Fruit fly (Drosophila melanogaster) whole organism, embryonic: ENCODE measurements around the gene CG6356.

Experiments
- Abd-B ChIP-seq: fragments of 200-800 bp; sonication (Bioruptor generic); optimal IDR thresholded peaks from 2 replicates; lab custom pipeline; 2018; ENCODE audit warnings: missing biosample characterization, mild to moderate bottlenecking, missing genetic modification characterization, moderate library complexity
- Ada2b ChIP-seq: fragments of 200-800 bp; sonication (Bioruptor generic); IDR thresholded peaks from 2 replicates; pipeline ENCODE4 v1.3.6; 2022; ENCODE audit warnings: missing biosample characterization, missing genetic modification characterization
- Atf-2 ChIP-seq: fragments of 200-800 bp; sonication (Bioruptor generic); optimal IDR thresholded peaks from 2 replicates; lab custom pipeline; 2016; ENCODE audit warnings: missing biosample characterization, missing genetic modification characterization
- BtbVII ChIP-seq: fragments of 200-800 bp; sonication (Bioruptor generic); optimal IDR thresholded peaks from 3 replicates; lab custom pipeline; 2017; ENCODE audit warnings: missing biosample characterization, mild to moderate bottlenecking, missing genetic modification characterization
- CG12236 ChIP-seq: fragments of 200-800 bp; sonication (Bioruptor generic); optimal IDR thresholded peaks from 2 replicates; lab custom pipeline; 2016; ENCODE audit warnings: missing biosample characterization, missing genetic modification characterization
- CG12942 ChIP-seq: fragments of 200-800 bp; sonication (Bioruptor generic); optimal IDR thresholded peaks from 3 replicates; lab custom pipeline; 2016; ENCODE audit warnings: missing biosample characterization, missing genetic modification characterization
- CG14014 ChIP-seq: fragments of 200-800 bp; sonication (Bioruptor generic); IDR thresholded peaks from 2 replicates; pipeline ENCODE4 v1.3.6; 2022; ENCODE audit warnings: missing biosample characterization, missing genetic modification characterization
- CG15011 ChIP-seq: fragments of 200-800 bp; sonication (Bioruptor generic); optimal IDR thresholded peaks from 3 replicates; lab custom pipeline; 2018; ENCODE audit warnings: missing biosample characterization, mild to moderate bottlenecking, missing genetic modification characterization
- CG16815 ChIP-seq: fragments of 200-800 bp; sonication (Bioruptor generic); optimal IDR thresholded peaks from 3 replicates; lab custom pipeline; 2017; ENCODE audit warnings: missing biosample characterization, mild to moderate bottlenecking, missing genetic modification characterization
- CG2129 ChIP-seq: fragments of 200-800 bp; sonication (Bioruptor generic); IDR thresholded peaks from 2 replicates; pipeline ENCODE4 v1.3.6; 2022; ENCODE audit warnings: missing biosample characterization, missing genetic modification characterization; ENCODE audit not compliant: partially characterized antibody
- CG3281 ChIP-seq: fragments of 200-800 bp; sonication (Bioruptor generic); optimal IDR thresholded peaks from 3 replicates; lab custom pipeline; 2017; ENCODE audit warnings: missing biosample characterization, mild to moderate bottlenecking, missing genetic modification characterization
- CG42726 ChIP-seq: fragments of 200-800 bp; sonication (Bioruptor generic); IDR thresholded peaks from 2 replicates; pipeline ENCODE4 v1.3.6; 2022; ENCODE audit warnings: missing biosample characterization, missing genetic modification characterization; ENCODE audit not compliant: partially characterized antibody
- CG9797 ChIP-seq: fragments of 200-800 bp; sonication (Bioruptor generic); optimal IDR thresholded peaks from 3 replicates; lab custom pipeline; 2018; ENCODE audit warnings: missing biosample characterization, mild to moderate bottlenecking, missing genetic modification characterization
- Camta ChIP-seq: fragments of 200-800 bp; sonication (Bioruptor generic); optimal IDR thresholded peaks from 2 replicates; lab custom pipeline; 2016; ENCODE audit warnings: missing biosample characterization, missing genetic modification characterization
- Drgx ChIP-seq: fragments of 200-800 bp; sonication (Bioruptor generic); IDR thresholded peaks from 2 replicates; pipeline ENCODE4 v1.3.6; 2022; ENCODE audit warnings: missing biosample characterization, missing genetic modification characterization
- GATAe ChIP-seq: fragments of 200-800 bp; sonication (Bioruptor generic); conservative IDR thresholded peaks from 2 replicates; pipeline ENCODE4 v1.3.6; 2022; ENCODE audit warnings: missing biosample characterization, missing genetic modification characterization
- Gug ChIP-seq: fragments of 200-800 bp; sonication (Bioruptor generic); IDR thresholded peaks from 4 replicates; pipeline ENCODE4 v1.3.6; 2022; ENCODE audit warnings: missing biosample characterization, missing genetic modification characterization
- Optix ChIP-seq: fragments of 200-800 bp; sonication (Bioruptor generic); IDR thresholded peaks from 3 replicates; pipeline ENCODE4 v1.3.6; 2022; ENCODE audit warnings: missing biosample characterization, missing genetic modification characterization
- Poxn ChIP-seq: fragments of 200-800 bp; sonication (Bioruptor generic); IDR thresholded peaks from 2 replicates; pipeline ENCODE4 v1.3.6; 2022; ENCODE audit warnings: missing biosample characterization, missing genetic modification characterization
- Trl ChIP-seq, 3 experiments: fragments of >200 bp in 2 of 3; fragments of 200-800 bp in 1 of 3; sonication (Bioruptor generic) in 1 of 3; optimal IDR thresholded peaks; 2 replicates in 1 of 3; 3 replicates in 2 of 3; lab custom pipeline; 2016 to 2017; ENCODE audit warnings: missing biosample characterization in 1 of 3, missing genetic modification characterization in 1 of 3
- Vsx1 ChIP-seq: fragments of 200-800 bp; sonication (Bioruptor generic); optimal IDR thresholded peaks from 2 replicates; lab custom pipeline; 2017; ENCODE audit warnings: missing biosample characterization, mild to moderate bottlenecking, missing genetic modification characterization, missing genetic modification reagents
- ap ChIP-seq: fragments of 200-800 bp; sonication (Bioruptor generic); IDR thresholded peaks from 2 replicates; pipeline ENCODE4 v1.3.6; 2022; ENCODE audit warnings: missing biosample characterization, missing genetic modification characterization
- bsh ChIP-seq, 2 experiments: fragments of 200-800 bp; sonication (Bioruptor generic); optimal IDR thresholded peaks; 2 replicates each; lab custom pipeline; 2017 to 2018; ENCODE audit warnings: mild to moderate bottlenecking in 2 of 2, missing biosample characterization in 2 of 2, missing genetic modification characterization in 2 of 2, moderate library complexity in 1 of 2
- cato ChIP-seq: fragments of 200-800 bp; sonication (Bioruptor generic); optimal IDR thresholded peaks from 2 replicates; lab custom pipeline; 2016; ENCODE audit warnings: missing biosample characterization, missing genetic modification characterization, borderline replicate concordance
- cg ChIP-seq: fragments of 200-800 bp; sonication (Bioruptor generic); optimal IDR thresholded peaks from 3 replicates; lab custom pipeline; 2019; ENCODE audit warnings: missing biosample characterization, mild to moderate bottlenecking, missing genetic modification characterization, moderate library complexity
- chinmo ChIP-seq: fragments of 200-800 bp; sonication (Bioruptor generic); IDR thresholded peaks from 4 replicates; pipeline ENCODE4 v1.3.6; 2022; ENCODE audit warnings: missing biosample characterization, missing genetic modification characterization; ENCODE audit not compliant: partially characterized antibody
- dm ChIP-seq: fragments of 200-800 bp; sonication (Bioruptor generic); optimal IDR thresholded peaks from 3 replicates; lab custom pipeline; 2016; ENCODE audit warnings: missing biosample characterization, missing genetic modification characterization
- gfzf ChIP-seq: fragments of 200-800 bp; sonication (Bioruptor generic); optimal IDR thresholded peaks from 2 replicates; lab custom pipeline; 2016; ENCODE audit warnings: missing biosample characterization, mild to moderate bottlenecking, missing genetic modification characterization, moderate library complexity
- gro ChIP-seq: fragments of 200-800 bp; sonication (Bioruptor generic); optimal IDR thresholded peaks from 2 replicates; lab custom pipeline; 2016; ENCODE audit warnings: missing biosample characterization, missing genetic modification characterization
- insv ChIP-seq, 2 experiments: fragments of 200-800 bp; sonication (Bioruptor generic); optimal IDR thresholded peaks; 3 replicates each; lab custom pipeline; 2016 to 2018; ENCODE audit warnings: missing biosample characterization in 2 of 2, missing genetic modification characterization in 2 of 2
- jing ChIP-seq: fragments of 200-800 bp; sonication (Bioruptor generic); optimal IDR thresholded peaks from 2 replicates; lab custom pipeline; 2018; ENCODE audit warnings: missing biosample characterization, mild to moderate bottlenecking, missing genetic modification characterization
- lola ChIP-seq, 3 experiments: fragments of >200 bp in 2 of 3; fragments of 200-800 bp in 1 of 3; sonication (Bioruptor generic) in 1 of 3; optimal IDR thresholded peaks; 2 replicates each; lab custom pipeline; 2017 to 2019; ENCODE audit warnings: missing biosample characterization in 3 of 3, missing genetic modification characterization in 3 of 3, mild to moderate bottlenecking in 1 of 3, moderate library complexity in 1 of 3
- nom ChIP-seq: fragments of 200-800 bp; sonication (Bioruptor generic); optimal IDR thresholded peaks from 2 replicates; lab custom pipeline; 2017; ENCODE audit warnings: missing biosample characterization, missing genetic modification characterization, mild to moderate bottlenecking, moderate library complexity, missing genetic modification reagents
- pzg ChIP-seq: fragments of 200-800 bp; sonication (Bioruptor generic); optimal IDR thresholded peaks from 3 replicates; lab custom pipeline; 2018; ENCODE audit warnings: missing biosample characterization, mild to moderate bottlenecking, missing genetic modification characterization, moderate library complexity
- run ChIP-seq: fragments of 200-800 bp; sonication (Bioruptor generic); optimal IDR thresholded peaks from 3 replicates; lab custom pipeline; 2018; ENCODE audit warnings: missing biosample characterization, mild to moderate bottlenecking, missing genetic modification characterization
- sens ChIP-seq: fragments of 200-800 bp; sonication (Bioruptor generic); peaks from one replicate; lab custom pipeline; 2016; ENCODE audit warnings: missing biosample characterization, missing genetic modification characterization
- slou ChIP-seq: fragments of 200-800 bp; sonication (Bioruptor generic); optimal IDR thresholded peaks from 3 replicates; lab custom pipeline; 2016; ENCODE audit warnings: missing biosample characterization, missing genetic modification characterization
- ssp ChIP-seq: fragments of 200-800 bp; sonication (Bioruptor generic); IDR thresholded peaks from 2 replicates; pipeline ENCODE4 v1.3.6; 2022; ENCODE audit warnings: missing biosample characterization, missing genetic modification characterization
- twi ChIP-seq: fragments of 200-800 bp; optimal IDR thresholded peaks from 2 replicates; lab custom pipeline; 2019; ENCODE audit warnings: missing biosample characterization, mild to moderate bottlenecking, missing genetic modification characterization, moderate library complexity
- z ChIP-seq: fragments of 200-800 bp; sonication (Bioruptor generic); IDR thresholded peaks from 3 replicates; pipeline ENCODE4 v1.3.6; 2022; ENCODE audit warnings: missing biosample characterization, missing genetic modification characterization

Gene CG6356

dm6 chr3R:24260041-24260379 lies 23.7 kb upstream of the CG6356 start (continued):
- no peak for TF ChIP-seq cato (GFP tag; lab: Kevin White, UChicago)
- TF ChIP-seq gfzf, result no peak
- TF ChIP-seq jing, result no peak
- TF ChIP-seq run, result no peak
- no peak for TF ChIP-seq insv (GFP tag; optimal IDR thresholded peaks at IDR 0.05; lab: Kevin White, UChicago)
- no peak for TF ChIP-seq Vsx1 (GFP tag; lab: Kevin White, UChicago)
- no peak for TF ChIP-seq ap (GFP tag; lab: Robert Waterston, UW)

- no peak for TF ChIP-seq CG16815 (GFP tag; lab: Kevin White, UChicago)
- no peak for TF ChIP-seq CG12942
- TF ChIP-seq BtbVII (GFP tag; lab: Kevin White, UChicago), result no peak
- TF ChIP-seq Atf-2 (GFP tag; lab: Kevin White, UChicago), result no peak
- TF ChIP-seq CG12236 (GFP tag; lab: Kevin White, UChicago), result no peak
- no peak for TF ChIP-seq CG14014 (GFP tag; lab: Robert Waterston, UW)
- TF ChIP-seq dm (GFP tag; lab: Kevin White, UChicago), result no peak
- no peak for TF ChIP-seq pzg (GFP tag; lab: Kevin White, UChicago)
- no peak for TF ChIP-seq GATAe (GFP tag; lab: Robert Waterston, UW)
- 0 out of 4 replicates have a peak, but pooled peaks have one; percentile 41 for TF ChIP-seq chinmo
- peak; percentile 27 to 66 for TF ChIP-seq Trl (optimal IDR thresholded peaks at IDR 0.05; lab: Kevin White, UChicago)
- TF ChIP-seq Trl (GFP tag; optimal IDR thresholded peaks at IDR 0.05; lab: Kevin White, UChicago), result no peak
- no peak for TF ChIP-seq twi (tag; lab: Kevin White, UChicago)
- TF ChIP-seq CG2129 (GFP tag; lab: Robert Waterston, UW), result no peak
- TF ChIP-seq slou (GFP tag; lab: Kevin White, UChicago), result no peak
- no peak for TF ChIP-seq z (GFP tag; lab: Robert Waterston, UW)
- no peak for TF ChIP-seq Gug (GFP tag; lab: Robert Waterston, UW)
- no peak for TF ChIP-seq Camta
- TF ChIP-seq Poxn, result no peak
- TF ChIP-seq Optix (GFP tag; lab: Robert Waterston, UW), result no peak
- no peak for TF ChIP-seq ssp (GFP tag; lab: Robert Waterston, UW)
- no peak for TF ChIP-seq gro (GFP tag; lab: Kevin White, UChicago)
- no peak for TF ChIP-seq Ada2b (GFP tag; lab: Robert Waterston, UW)
- 0 out of 2 replicates have a peak, but pooled peaks have one; percentile 21 for TF ChIP-seq CG42726 (GFP tag; lab: Robert Waterston, UW)
- no peak for TF ChIP-seq CG15011 (GFP tag; lab: Kevin White, UChicago)
- peak; percentile 31 for TF ChIP-seq cg
- TF ChIP-seq, all 482 proteins: peak for 4
Measured at dm6 chr3R:24260411-24260810, 23.3 kb upstream of the CG6356 start.

dm6 chr3R:24261380-24262021 lies 22.3 kb upstream of the CG6356 start:
- TF ChIP-seq CG3281 (no peak), lola (GFP tag; optimal IDR thresholded peaks at IDR 0.05; lab: Kevin White, UChicago) (no peak), bsh (GFP tag; optimal IDR thresholded peaks at IDR 0.05; lab: Kevin White, UChicago) (peak in 1 of 2 experiments; percentile 72), Drgx (GFP tag; lab: Robert Waterston, UW) (0 out of 2 replicates have a peak, but pooled peaks have one; percentile 33), Abd-B (GFP tag; lab: Kevin White, UChicago) (no peak), sens (GFP tag; lab: Kevin White, UChicago) (peak; percentile 41), CG9797 (GFP tag; lab: Kevin White, UChicago) (no peak), nom (GFP tag; lab: Kevin White, UChicago) (peak; percentile 9)
